Fruit fly (Drosophila melanogaster) whole organism, embryonic: ENCODE data around the gene Or67d.

Experiments
- Abd-B ChIP-seq: fragments of 200-800 bp; sonication (Bioruptor generic); optimal IDR thresholded peaks from 2 replicates; lab custom pipeline; 2018; ENCODE audit warnings: missing biosample characterization, mild to moderate bottlenecking, missing genetic modification characterization, moderate library complexity
- Adf1 ChIP-seq: fragments of 200-800 bp; sonication (Bioruptor generic); IDR thresholded peaks from 2 replicates; pipeline ENCODE4 v1.3.6; 2022; ENCODE audit warnings: missing biosample characterization, missing genetic modification characterization
- CG14667 ChIP-seq: fragments of 200-800 bp; sonication (Bioruptor generic); IDR thresholded peaks from 2 replicates; pipeline ENCODE4 v1.3.6; 2022; ENCODE audit warnings: missing biosample characterization, missing genetic modification characterization
- CG14710 ChIP-seq: fragments of 200-800 bp; sonication (Bioruptor generic); optimal IDR thresholded peaks from 3 replicates; lab custom pipeline; 2019; ENCODE audit warnings: missing biosample characterization, mild to moderate bottlenecking, missing genetic modification characterization, moderate library complexity
- CG14965 ChIP-seq: fragments of 200-800 bp; sonication (Bioruptor generic); optimal IDR thresholded peaks from 2 replicates; lab custom pipeline; 2016; ENCODE audit warnings: missing biosample characterization, missing genetic modification characterization, borderline replicate concordance
- CG15696 ChIP-seq: fragments of 200-800 bp; sonication (Bioruptor generic); optimal IDR thresholded peaks from 2 replicates; lab custom pipeline; 2019; ENCODE audit warnings: missing biosample characterization, mild to moderate bottlenecking, missing genetic modification characterization, moderate library complexity
- CG17829 ChIP-seq: fragments of 200-800 bp; optimal IDR thresholded peaks from 2 replicates; lab custom pipeline; 2019; ENCODE audit warnings: missing biosample characterization, mild to moderate bottlenecking, missing genetic modification characterization, moderate library complexity
- CG17912 ChIP-seq: fragments of 200-800 bp; sonication (Bioruptor generic); optimal IDR thresholded peaks from 2 replicates; lab custom pipeline; 2018; ENCODE audit warnings: missing biosample characterization, mild to moderate bottlenecking, missing genetic modification characterization
- CG31224 ChIP-seq: fragments of 200-800 bp; sonication (Bioruptor generic); IDR thresholded peaks from 2 replicates; pipeline ENCODE4 v1.3.6; 2022; ENCODE audit warnings: missing biosample characterization, missing genetic modification characterization
- CG4820 ChIP-seq: fragments of 200-800 bp; sonication (Bioruptor generic); optimal IDR thresholded peaks from 3 replicates; lab custom pipeline; 2016; ENCODE audit warnings: missing biosample characterization, missing genetic modification characterization
- CG5180 ChIP-seq: fragments of 200-800 bp; sonication (Bioruptor generic); optimal IDR thresholded peaks from 3 replicates; lab custom pipeline; 2017; ENCODE audit warnings: missing biosample characterization, missing genetic modification characterization, mild to moderate bottlenecking, moderate library complexity, missing genetic modification reagents
- CG6254 ChIP-seq: fragments of 200-800 bp; sonication (Bioruptor generic); optimal IDR thresholded peaks from 3 replicates; lab custom pipeline; 2017; ENCODE audit warnings: mild to moderate bottlenecking, missing biosample characterization, missing genetic modification reagents, missing genetic modification characterization
- CG6689 ChIP-seq: fragments of 200-800 bp; sonication (Bioruptor generic); IDR thresholded peaks from 2 replicates; pipeline ENCODE4 v1.3.6; 2022; ENCODE audit warnings: missing biosample characterization, missing genetic modification characterization
- CG7556 ChIP-seq: fragments of 200-800 bp; sonication (Bioruptor generic); optimal IDR thresholded peaks from 2 replicates; lab custom pipeline; 2017; ENCODE audit warnings: missing biosample characterization, mild to moderate bottlenecking, missing genetic modification characterization
- CG9817 ChIP-seq: fragments of 200-800 bp; sonication (Bioruptor generic); optimal IDR thresholded peaks from 2 replicates; lab custom pipeline; 2018; ENCODE audit warnings: missing biosample characterization, mild to moderate bottlenecking, missing genetic modification characterization, moderate library complexity
- Chrac-16 ChIP-seq: fragments of 200-800 bp; sonication (Bioruptor generic); optimal IDR thresholded peaks from 3 replicates; lab custom pipeline; 2016; ENCODE audit warnings: missing biosample characterization, missing genetic modification characterization
- CoRest ChIP-seq: fragments of 200-800 bp; sonication (Bioruptor generic); optimal IDR thresholded peaks from 3 replicates; lab custom pipeline; 2018; ENCODE audit warnings: missing biosample characterization, mild to moderate bottlenecking, missing genetic modification characterization, moderate library complexity
- D ChIP-seq, 2 experiments: fragments of 200-800 bp in 1 of 2; fragments of >200 bp in 1 of 2; sonication (Bioruptor generic) in 1 of 2; optimal IDR thresholded peaks; 2 replicates in 1 of 2; 3 replicates in 1 of 2; lab custom pipeline; 2017; ENCODE audit warnings: mild to moderate bottlenecking in 1 of 2, missing biosample characterization in 1 of 2, missing genetic modification characterization in 1 of 2, missing genetic modification reagents in 1 of 2
- D19B ChIP-seq: fragments of 200-800 bp; sonication (Bioruptor generic); optimal IDR thresholded peaks from 2 replicates; lab custom pipeline; 2017; ENCODE audit warnings: missing biosample characterization, mild to moderate bottlenecking, missing genetic modification characterization
- Dad ChIP-seq: fragments of 200-800 bp; sonication (Bioruptor generic); optimal IDR thresholded peaks from 3 replicates; lab custom pipeline; 2016; ENCODE audit warnings: missing biosample characterization, missing genetic modification characterization
- Dfd ChIP-seq, 2 experiments: fragments of >200 bp; optimal IDR thresholded peaks; 2 replicates each; lab custom pipeline; 2017; ENCODE audit warnings: missing biosample characterization in 2 of 2, missing genetic modification characterization in 2 of 2
- Dip3 ChIP-seq: fragments of 200-800 bp; sonication (Bioruptor generic); optimal IDR thresholded peaks from 3 replicates; lab custom pipeline; 2016; ENCODE audit warnings: missing biosample characterization, missing genetic modification characterization
- Ets97D ChIP-seq: fragments of 200-800 bp; sonication (Bioruptor generic); optimal IDR thresholded peaks from 3 replicates; lab custom pipeline; 2016; ENCODE audit warnings: missing biosample characterization, missing genetic modification characterization
- HHEX ChIP-seq: fragments of 200-800 bp; sonication (Bioruptor generic); optimal IDR thresholded peaks from 3 replicates; lab custom pipeline; 2017; ENCODE audit warnings: missing biosample characterization, mild to moderate bottlenecking, missing genetic modification characterization, missing genetic modification reagents
- Hr51 ChIP-seq, 2 experiments: fragments of 200-800 bp; sonication (Bioruptor generic); optimal IDR thresholded peaks; 2 replicates in 1 of 2; 3 replicates in 1 of 2; lab custom pipeline; 2016 to 2018; ENCODE audit warnings: missing biosample characterization in 2 of 2, missing genetic modification characterization in 2 of 2, mild to moderate bottlenecking in 1 of 2, moderate library complexity in 1 of 2
- Nf-YC ChIP-seq: fragments of 200-800 bp; optimal IDR thresholded peaks from 3 replicates; lab custom pipeline; 2019; ENCODE audit warnings: missing biosample characterization, mild to moderate bottlenecking, missing genetic modification characterization, moderate library complexity
- PHDP ChIP-seq: fragments of 200-800 bp; sonication (Bioruptor generic); optimal IDR thresholded peaks from 3 replicates; lab custom pipeline; 2018; ENCODE audit warnings: missing biosample characterization, mild to moderate bottlenecking, missing genetic modification characterization, moderate library complexity
- Pdp1 ChIP-seq, 2 experiments: fragments of 200-800 bp; sonication (Bioruptor generic); optimal IDR thresholded peaks; 3 replicates each; lab custom pipeline; 2016; ENCODE audit warnings: missing biosample characterization in 2 of 2, missing genetic modification characterization in 2 of 2, mild to moderate bottlenecking in 1 of 2, moderate library complexity in 1 of 2
- Ptx1 ChIP-seq: fragments of 200-800 bp; sonication (Bioruptor generic); IDR thresholded peaks from 2 replicates; pipeline ENCODE4 v1.3.6; 2022; ENCODE audit warnings: missing biosample characterization, missing genetic modification characterization
- Side ChIP-seq: fragments of 200-800 bp; sonication (Bioruptor generic); optimal IDR thresholded peaks from 2 replicates; lab custom pipeline; 2016; ENCODE audit warnings: missing biosample characterization, missing genetic modification characterization
- Stat92E ChIP-seq, 3 experiments: fragments of >200 bp in 2 of 3; fragments of 200-800 bp in 1 of 3; sonication (Bioruptor generic) in 1 of 3; optimal IDR thresholded peaks; 2 replicates each; lab custom pipeline; 2017 to 2019; ENCODE audit warnings: missing biosample characterization in 3 of 3, missing genetic modification characterization in 3 of 3, mild to moderate bottlenecking in 1 of 3, moderate library complexity in 1 of 3
- Trl ChIP-seq, 3 experiments: fragments of >200 bp in 2 of 3; fragments of 200-800 bp in 1 of 3; sonication (Bioruptor generic) in 1 of 3; optimal IDR thresholded peaks; 2 replicates in 1 of 3; 3 replicates in 2 of 3; lab custom pipeline; 2016 to 2017; ENCODE audit warnings: missing biosample characterization in 1 of 3, missing genetic modification characterization in 1 of 3
- Vsx1 ChIP-seq: fragments of 200-800 bp; sonication (Bioruptor generic); optimal IDR thresholded peaks from 2 replicates; lab custom pipeline; 2017; ENCODE audit warnings: missing biosample characterization, mild to moderate bottlenecking, missing genetic modification characterization, missing genetic modification reagents
- Xbp1 ChIP-seq: fragments of 200-800 bp; sonication (Bioruptor generic); optimal IDR thresholded peaks from 3 replicates; lab custom pipeline; 2016; ENCODE audit warnings: missing biosample characterization, mild to moderate bottlenecking, missing genetic modification characterization
- cas ChIP-seq: fragments of 200-800 bp; sonication (Bioruptor generic); IDR thresholded peaks from 2 replicates; pipeline ENCODE4 v1.3.6; 2022; ENCODE audit warnings: missing biosample characterization, missing genetic modification characterization
- corto ChIP-seq: fragments of 200-800 bp; sonication (Bioruptor generic); optimal IDR thresholded peaks from 2 replicates; lab custom pipeline; 2016; ENCODE audit warnings: missing biosample characterization, mild to moderate bottlenecking, missing genetic modification characterization, moderate library complexity
- dm ChIP-seq: fragments of 200-800 bp; sonication (Bioruptor generic); optimal IDR thresholded peaks from 3 replicates; lab custom pipeline; 2016; ENCODE audit warnings: missing biosample characterization, missing genetic modification characterization
- fd102C ChIP-seq: fragments of 200-800 bp; sonication (Bioruptor generic); optimal IDR thresholded peaks from 2 replicates; lab custom pipeline; 2018; ENCODE audit warnings: missing biosample characterization, mild to moderate bottlenecking, missing genetic modification characterization, moderate library complexity
- kni ChIP-seq: fragments of 200-800 bp; sonication (Bioruptor generic); optimal IDR thresholded peaks from 3 replicates; lab custom pipeline; 2017; ENCODE audit warnings: mild to moderate bottlenecking, missing biosample characterization, missing genetic modification reagents, missing genetic modification characterization
- nerfin-1 ChIP-seq: fragments of 200-800 bp; sonication (Bioruptor generic); optimal IDR thresholded peaks from 3 replicates; lab custom pipeline; 2019; ENCODE audit warnings: missing biosample characterization, mild to moderate bottlenecking, missing genetic modification characterization, moderate library complexity
- nom ChIP-seq: fragments of 200-800 bp; sonication (Bioruptor generic); optimal IDR thresholded peaks from 2 replicates; lab custom pipeline; 2017; ENCODE audit warnings: missing biosample characterization, missing genetic modification characterization, mild to moderate bottlenecking, moderate library complexity, missing genetic modification reagents
- pros ChIP-seq: fragments of 200-800 bp; sonication (Bioruptor generic); optimal IDR thresholded peaks from 3 replicates; lab custom pipeline; 2019; ENCODE audit warnings: missing biosample characterization, mild to moderate bottlenecking, missing genetic modification characterization, moderate library complexity
- so ChIP-seq: fragments of 200-800 bp; sonication (Bioruptor generic); IDR thresholded peaks from 3 replicates; pipeline ENCODE4 v1.3.6; 2022; ENCODE audit warnings: missing biosample characterization, missing genetic modification characterization
- stc ChIP-seq: fragments of 200-800 bp; sonication (Bioruptor generic); IDR thresholded peaks from 2 replicates; pipeline ENCODE4 v1.3.6; 2022; ENCODE audit warnings: missing biosample characterization, missing genetic modification characterization
- stwl ChIP-seq: fragments of 200-800 bp; sonication (Bioruptor generic); optimal IDR thresholded peaks from 3 replicates; lab custom pipeline; 2018; ENCODE audit warnings: missing biosample characterization, mild to moderate bottlenecking, missing genetic modification characterization, moderate library complexity
- vnd ChIP-seq: fragments of 200-800 bp; sonication (Bioruptor generic); IDR thresholded peaks from 3 replicates; pipeline ENCODE4 v1.3.6; 2022; ENCODE audit warnings: missing biosample characterization, missing genetic modification characterization; ENCODE audit not compliant: partially characterized antibody

Gene Or67d

dm6 chr3L:10306304-10306908, 33.4 kb downstream of the Or67d start (continued):
- TF ChIP-seq Nf-YC, result peak; percentile 74
- no peak for TF ChIP-seq Chrac-16 (GFP tag; lab: Kevin White, UChicago)
- no peak for TF ChIP-seq CG6254 (GFP tag; lab: Kevin White, UChicago)
- no peak for TF ChIP-seq CG15696 (tag; lab: Kevin White, UChicago)
- no peak for TF ChIP-seq CG9817 (tag; lab: Kevin White, UChicago)
- no peak for TF ChIP-seq dm (GFP tag; lab: Kevin White, UChicago)
- TF ChIP-seq Ets97D (GFP tag; lab: Kevin White, UChicago), result no peak
- no peak for TF ChIP-seq Dip3
- no peak for TF ChIP-seq D (optimal IDR thresholded peaks at IDR 0.05; lab: Kevin White, UChicago)
- no peak for TF ChIP-seq D (GFP tag; optimal IDR thresholded peaks at IDR 0.05; lab: Kevin White, UChicago)
- no peak for TF ChIP-seq so (GFP tag; lab: Robert Waterston, UW)
- peak; percentile 43 to 58 for TF ChIP-seq Trl (optimal IDR thresholded peaks at IDR 0.05; lab: Kevin White, UChicago)
- TF ChIP-seq Trl (GFP tag; optimal IDR thresholded peaks at IDR 0.05; lab: Kevin White, UChicago), result no peak
- no peak for TF ChIP-seq CG5180 (GFP tag; lab: Kevin White, UChicago)
- no peak for TF ChIP-seq nom (GFP tag; lab: Kevin White, UChicago)
- no peak for TF ChIP-seq corto (GFP tag; lab: Kevin White, UChicago)
- no peak for TF ChIP-seq stwl (tag; lab: Kevin White, UChicago)
- peak; percentile 47 for TF ChIP-seq pros
- 0 out of 2 replicates have a peak, but pooled peaks have one; percentile 19 for TF ChIP-seq cas (GFP tag; lab: Robert Waterston, UW)
- peak; percentile 88 for TF ChIP-seq Adf1 (GFP tag; lab: Robert Waterston, UW)
- TF ChIP-seq CoRest (tag; lab: Kevin White, UChicago), result no peak
- no peak for TF ChIP-seq Stat92E (GFP tag; optimal IDR thresholded peaks at IDR 0.05; lab: Kevin White, UChicago)
- no peak for TF ChIP-seq D19B

- TF ChIP-seq Vsx1 (no peak), CG6689 (peak; percentile 69), Ptx1 (GFP tag; lab: Robert Waterston, UW) (no peak), CG14667 (GFP tag; lab: Robert Waterston, UW) (no peak), Dfd (GFP tag; optimal IDR thresholded peaks at IDR 0.05; lab: Kevin White, UChicago) (no peak), CG7556 (GFP tag; lab: Kevin White, UChicago) (no peak), CG14965 (no peak), nerfin-1 (tag; lab: Kevin White, UChicago) (peak; percentile 79), kni (peak; percentile 58), stc (no peak), Abd-B (no peak), HHEX (GFP tag; lab: Kevin White, UChicago) (no peak), CG17912 (no peak), Pdp1 (GFP tag; optimal IDR thresholded peaks at IDR 0.05; lab: Kevin White, UChicago) (no peak), fd102C (GFP tag; lab: Kevin White, UChicago) (no peak), CG14710 (tag; lab: Kevin White, UChicago) (no peak), PHDP (tag; lab: Kevin White, UChicago) (no peak), Dad (no peak), CG31224 (GFP tag; lab: Robert Waterston, UW) (peak; percentile 90), vnd (GFP tag; lab: Robert Waterston, UW) (no peak), CG4820 (GFP tag; lab: Kevin White, UChicago) (no peak), Hr51 (GFP tag; optimal IDR thresholded peaks at IDR 0.05; lab: Kevin White, UChicago) (no peak), Xbp1 (GFP tag; lab: Kevin White, UChicago) (no peak), Side (no peak), CG17829 (tag; lab: Kevin White, UChicago) (peak; percentile 23)
Measured at dm6 chr3L:10308079-10308825, 35.2 kb downstream of the Or67d start.
